Worm (Caenorhabditis elegans): ENCODE data around the gene arrd-22.
"Not testable (repeated sequence)": the region's sequence is repeated elsewhere in the genome, so short reads cannot be mapped to it uniquely, and the experiment has no call there.

arrd-22 gene

ce11 chrV:3410098-3410570 is at the start of gene arrd-22:
Gene arrd-22 (plus strand): TSS chrV:3410520.
- TF ChIP-seq ztf-23 (GFP tag; IDR thresholded peaks at IDR 0.05) = no peak

ce11 chrV:3361633-3362032 is 48.7 kb upstream of the arrd-22 start:
- TF ChIP-seq med-1 (GFP tag; optimal IDR thresholded peaks at IDR 0.05; ENCODE audit: insufficient read depth) = no peak
- TF ChIP-seq flt-1 (GFP tag; IDR thresholded peaks at IDR 0.05) = no peak
- TF ChIP-seq ztf-29 (GFP tag; IDR thresholded peaks at IDR 0.05) = no peak
- no peak for TF ChIP-seq ztf-23 (GFP tag; IDR thresholded peaks at IDR 0.05)
- TF ChIP-seq klf-2 (GFP tag; conservative IDR thresholded peaks at IDR 0.05) = no peak
- TF ChIP-seq ref-1 (GFP tag; conservative IDR thresholded peaks at IDR 0.05) = no peak
- no peak for TF ChIP-seq tab-1 (GFP tag; IDR thresholded peaks at IDR 0.05)
- no peak for TF ChIP-seq cog-1 (tag; optimal IDR thresholded peaks at IDR 0.05)
- no peak for TF ChIP-seq T22C8.4 (GFP tag; IDR thresholded peaks at IDR 0.05)

- TF ChIP-seq ref-1 (GFP tag; conservative IDR thresholded peaks at IDR 0.05) = no peak
- no peak for TF ChIP-seq tab-1 (GFP tag; IDR thresholded peaks at IDR 0.05)
- no peak for TF ChIP-seq ztf-23 (GFP tag; IDR thresholded peaks at IDR 0.05)
- TF ChIP-seq med-1 (GFP tag; optimal IDR thresholded peaks at IDR 0.05; ENCODE audit: insufficient read depth) = no peak
- TF ChIP-seq cog-1 (tag; optimal IDR thresholded peaks at IDR 0.05) = no peak
- no peak for TF ChIP-seq T22C8.4 (GFP tag; IDR thresholded peaks at IDR 0.05)
- no peak for TF ChIP-seq klf-2 (GFP tag; conservative IDR thresholded peaks at IDR 0.05)
- TF ChIP-seq ztf-29 (GFP tag; IDR thresholded peaks at IDR 0.05) = no peak
- no peak for TF ChIP-seq flt-1 (GFP tag; IDR thresholded peaks at IDR 0.05)
Measured at ce11 chrV:3362475-3362874, 47.8 kb upstream of the arrd-22 start, which contains the start of gene C04E12.4. Gene C04E12.4 (plus strand): TSS chrV:3362775.

ce11 chrV:3367773-3368172 is 42.5 kb upstream of the arrd-22 start, which contains the start of gene C04E12.2:
Gene C04E12.2 (plus strand): TSS chrV:3368073.
- not testable (repeated sequence) for TF ChIP-seq ztf-23 (GFP tag; IDR thresholded peaks at IDR 0.05); ref-1 (GFP tag; conservative IDR thresholded peaks at IDR 0.05); med-1 (GFP tag; optimal IDR thresholded peaks at IDR 0.05; ENCODE audit: insufficient read depth)

- TF ChIP-seq flt-1 (GFP tag; IDR thresholded peaks at IDR 0.05) = no peak
- no peak for TF ChIP-seq med-1 (GFP tag; optimal IDR thresholded peaks at IDR 0.05; ENCODE audit: insufficient read depth)
- TF ChIP-seq ztf-29 (GFP tag; IDR thresholded peaks at IDR 0.05) = no peak
- no peak for TF ChIP-seq tab-1 (GFP tag; IDR thresholded peaks at IDR 0.05)
- no peak for TF ChIP-seq ztf-23 (GFP tag; IDR thresholded peaks at IDR 0.05)
- TF ChIP-seq T22C8.4 (GFP tag; IDR thresholded peaks at IDR 0.05) = no peak
Measured at ce11 chrV:3372673-3373072, 37.6 kb upstream of the arrd-22 start, which contains the start of gene srx-121. Gene srx-121 (minus strand): TSS chrV:3372773.

- TF ChIP-seq klf-2 (GFP tag; conservative IDR thresholded peaks at IDR 0.05) (no peak), T22C8.4 (GFP tag; IDR thresholded peaks at IDR 0.05) (no peak), flt-1 (GFP tag; IDR thresholded peaks at IDR 0.05) (no peak), ztf-23 (GFP tag; IDR thresholded peaks at IDR 0.05) (no peak), cog-1 (tag; optimal IDR thresholded peaks at IDR 0.05) (no peak), med-1 (GFP tag; optimal IDR thresholded peaks at IDR 0.05; ENCODE audit: insufficient read depth) (no peak), ref-1 (GFP tag; conservative IDR thresholded peaks at IDR 0.05) (no peak), ztf-29 (GFP tag; IDR thresholded peaks at IDR 0.05) (no peak), tab-1 (GFP tag; IDR thresholded peaks at IDR 0.05) (no peak)
Measured at ce11 chrV:3376973-3377372, 33.3 kb upstream of the arrd-22 start, which contains the start of gene srbc-2. Gene srbc-2 (minus strand): TSS chrV:3377073.

ce11 chrV:3388299-3388698 is 22.0 kb upstream of the arrd-22 start:
- TF ChIP-seq flt-1 (GFP tag; IDR thresholded peaks at IDR 0.05) (no peak), tab-1 (GFP tag; IDR thresholded peaks at IDR 0.05) (no peak), ref-1 (GFP tag; conservative IDR thresholded peaks at IDR 0.05) (no peak), T22C8.4 (GFP tag; IDR thresholded peaks at IDR 0.05) (no peak), ztf-23 (GFP tag; IDR thresholded peaks at IDR 0.05) (no peak), cog-1 (tag; optimal IDR thresholded peaks at IDR 0.05) (no peak), med-1 (GFP tag; optimal IDR thresholded peaks at IDR 0.05; ENCODE audit: insufficient read depth) (no peak), ztf-29 (GFP tag; IDR thresholded peaks at IDR 0.05) (no peak), klf-2 (GFP tag; conservative IDR thresholded peaks at IDR 0.05) (no peak)

ce11 chrV:3391005-3391404 is 19.3 kb upstream of the arrd-22 start:
- TF ChIP-seq ztf-23 (GFP tag; IDR thresholded peaks at IDR 0.05) = no peak
- TF ChIP-seq ztf-29 (GFP tag; IDR thresholded peaks at IDR 0.05) = no peak

ce11 chrV:3394065-3394464 is 16.3 kb upstream of the arrd-22 start:
- TF ChIP-seq med-1 (GFP tag; optimal IDR thresholded peaks at IDR 0.05; ENCODE audit: insufficient read depth) (no peak), tab-1 (GFP tag; IDR thresholded peaks at IDR 0.05) (no peak), flt-1 (GFP tag; IDR thresholded peaks at IDR 0.05) (no peak), klf-2 (GFP tag; conservative IDR thresholded peaks at IDR 0.05) (no peak), T22C8.4 (GFP tag; IDR thresholded peaks at IDR 0.05) (no peak), cog-1 (tag; optimal IDR thresholded peaks at IDR 0.05) (no peak), ref-1 (GFP tag; conservative IDR thresholded peaks at IDR 0.05) (no peak), ztf-23 (GFP tag; IDR thresholded peaks at IDR 0.05) (no peak), ztf-29 (GFP tag; IDR thresholded peaks at IDR 0.05) (no peak)

- TF ChIP-seq cog-1 (tag; optimal IDR thresholded peaks at IDR 0.05) (no peak), ref-1 (GFP tag; conservative IDR thresholded peaks at IDR 0.05) (no peak), klf-2 (GFP tag; conservative IDR thresholded peaks at IDR 0.05) (no peak), ztf-29 (GFP tag; IDR thresholded peaks at IDR 0.05) (no peak), tab-1 (GFP tag; IDR thresholded peaks at IDR 0.05) (no peak), T22C8.4 (GFP tag; IDR thresholded peaks at IDR 0.05) (no peak), med-1 (GFP tag; optimal IDR thresholded peaks at IDR 0.05; ENCODE audit: insufficient read depth) (no peak), flt-1 (GFP tag; IDR thresholded peaks at IDR 0.05) (no peak), ztf-23 (GFP tag; IDR thresholded peaks at IDR 0.05) (no peak)
Measured at ce11 chrV:3394694-3395240, 15.6 kb upstream of the arrd-22 start, which contains the start of gene T20D4.15. Gene T20D4.15 (minus strand): TSS chrV:3394744.
